Fruit fly (Drosophila melanogaster) whole organism, adult: ENCODE measurements around the gene vls.

Experiments used
- CG11617 ChIP-seq: fragments of 200-800 bp; sonication (Bioruptor generic); optimal IDR thresholded peaks from 2 replicates; lab custom pipeline; 2017; ENCODE audit warnings: mild to moderate bottlenecking, missing biosample characterization, missing genetic modification reagents, missing genetic modification characterization
- CG12768 ChIP-seq: fragments of 200-800 bp; sonication (Bioruptor generic); optimal IDR thresholded peaks from 2 replicates; lab custom pipeline; 2017; ENCODE audit warnings: missing biosample characterization, missing genetic modification characterization, mild to moderate bottlenecking, moderate library complexity, missing genetic modification reagents
- CG14711 ChIP-seq: fragments of 200-800 bp; sonication (Bioruptor generic); optimal IDR thresholded peaks from 2 replicates; lab custom pipeline; 2018; ENCODE audit warnings: missing biosample characterization, mild to moderate bottlenecking, missing genetic modification characterization, moderate library complexity
- CG1620 ChIP-seq: fragments of 200-800 bp; sonication (Bioruptor generic); optimal IDR thresholded peaks from 2 replicates; lab custom pipeline; 2016; ENCODE audit warnings: missing biosample characterization, missing genetic modification characterization
- CG33017 ChIP-seq: fragments of 200-800 bp; sonication (Bioruptor generic); optimal IDR thresholded peaks from 2 replicates; lab custom pipeline; 2018; ENCODE audit warnings: missing biosample characterization, mild to moderate bottlenecking, missing genetic modification characterization, moderate library complexity
- CG5204 ChIP-seq: fragments of 200-800 bp; sonication (Bioruptor generic); optimal IDR thresholded peaks from 2 replicates; lab custom pipeline; 2016; ENCODE audit warnings: missing biosample characterization, missing genetic modification characterization
- CG7045 ChIP-seq: fragments of 200-800 bp; sonication (Bioruptor generic); optimal IDR thresholded peaks from 2 replicates; lab custom pipeline; 2017; ENCODE audit warnings: missing biosample characterization, mild to moderate bottlenecking, missing genetic modification characterization
- CG7101 ChIP-seq: fragments of 200-800 bp; sonication (Bioruptor generic); optimal IDR thresholded peaks from 2 replicates; lab custom pipeline; 2018; ENCODE audit warnings: missing biosample characterization, mild to moderate bottlenecking, missing genetic modification characterization, moderate library complexity
- Clk ChIP-seq: fragments of 200-800 bp; sonication (Bioruptor generic); optimal IDR thresholded peaks from 2 replicates; lab custom pipeline; 2017; ENCODE audit warnings: missing biosample characterization, missing genetic modification characterization
- Crg-1 ChIP-seq: fragments of 200-800 bp; sonication (Bioruptor generic); optimal IDR thresholded peaks from 2 replicates; lab custom pipeline; 2016; ENCODE audit warnings: missing biosample characterization, missing genetic modification characterization
- Hr96 ChIP-seq: fragments of 200-800 bp; sonication (Bioruptor generic); optimal IDR thresholded peaks from 2 replicates; lab custom pipeline; 2016; ENCODE audit warnings: missing biosample characterization, missing genetic modification characterization
- Mnt ChIP-seq: fragments of 200-800 bp; sonication (Bioruptor generic); optimal IDR thresholded peaks from 2 replicates; lab custom pipeline; 2016; ENCODE audit warnings: missing biosample characterization, mild to moderate bottlenecking, missing genetic modification characterization
- bab1 ChIP-seq: fragments of 200-800 bp; sonication (Bioruptor generic); optimal IDR thresholded peaks from 3 replicates; lab custom pipeline; 2019; ENCODE audit warnings: missing biosample characterization, mild to moderate bottlenecking, missing genetic modification characterization, moderate library complexity
- cic ChIP-seq: fragments of 200-800 bp; sonication (Bioruptor generic); optimal IDR thresholded peaks from 2 replicates; lab custom pipeline; 2017; ENCODE audit warnings: missing biosample characterization, mild to moderate bottlenecking, missing genetic modification characterization, moderate library complexity
- cnc ChIP-seq, 2 experiments: fragments of >200 bp; optimal IDR thresholded peaks; 2 replicates each; lab custom pipeline; 2017
- kay ChIP-seq: fragments of 200-800 bp; sonication (Bioruptor generic); peaks from one replicate; lab custom pipeline; 2016; ENCODE audit warnings: missing biosample characterization, missing genetic modification characterization, borderline replicate concordance
- ovo ChIP-seq: fragments of 200-800 bp; sonication (Bioruptor generic); optimal IDR thresholded peaks from 2 replicates; lab custom pipeline; 2016; ENCODE audit warnings: missing biosample characterization, missing genetic modification characterization
- pad ChIP-seq: fragments of 200-800 bp; sonication (Bioruptor generic); optimal IDR thresholded peaks from 3 replicates; lab custom pipeline; 2017; ENCODE audit warnings: missing biosample characterization, missing genetic modification characterization, mild to moderate bottlenecking, moderate library complexity, missing genetic modification reagents
- tj ChIP-seq: fragments of 200-800 bp; sonication (Bioruptor generic); optimal IDR thresholded peaks from 3 replicates; lab custom pipeline; 2017; ENCODE audit warnings: missing biosample characterization, mild to moderate bottlenecking, missing genetic modification characterization, moderate library complexity
- toe ChIP-seq: fragments of 200-800 bp; sonication (Bioruptor generic); optimal IDR thresholded peaks from 2 replicates; lab custom pipeline; 2016; ENCODE audit warnings: missing biosample characterization, missing genetic modification characterization

Gene vls

dm6 chr2L:20066233-20066650, 763 bp upstream of the vls start, which contains the start of gene bwa:
bwa (plus strand) TSS chr2L:20066391.
- TF ChIP-seq bab1 (GFP tag; lab: Kevin White, UChicago) (no peak), tj (GFP tag; lab: Kevin White, UChicago) (no peak), cnc (optimal IDR thresholded peaks at IDR 0.05; lab: Kevin White, UChicago) (no peak), CG1620 (GFP tag; lab: Kevin White, UChicago) (no peak), CG12768 (GFP tag; lab: Kevin White, UChicago) (no peak), cic (GFP tag; lab: Kevin White, UChicago) (peak; percentile 28), CG14711 (tag; lab: Kevin White, UChicago) (peak; percentile 1), pad (GFP tag; lab: Kevin White, UChicago) (no peak), toe (GFP tag; lab: Kevin White, UChicago) (no peak), CG7045 (GFP tag; lab: Kevin White, UChicago) (no peak), ovo (GFP tag; lab: Kevin White, UChicago) (peak; percentile 83), CG7101 (tag; lab: Kevin White, UChicago) (no peak), Clk (no peak), CG11617 (GFP tag; lab: Kevin White, UChicago) (no peak), Crg-1 (GFP tag; lab: Kevin White, UChicago) (no peak), CG33017 (tag; lab: Kevin White, UChicago) (peak; percentile 12), CG5204 (GFP tag; lab: Kevin White, UChicago) (no peak), Mnt (GFP tag; lab: Kevin White, UChicago) (peak; percentile 14), Hr96 (GFP tag; lab: Kevin White, UChicago) (no peak), kay (GFP tag; lab: Kevin White, UChicago) (no peak)

dm6 chr2L:20061018-20061657, 4.3 kb downstream of the vls start, which contains the start of the genes barr and lok:
barr (minus strand) TSS chr2L:20061370.
lok (plus strand) TSS chr2L:20061422.
- TF ChIP-seq kay (GFP tag; lab: Kevin White, UChicago) (no peak), CG7045 (GFP tag; lab: Kevin White, UChicago) (peak; percentile 33), toe (GFP tag; lab: Kevin White, UChicago) (peak; percentile 83), cnc (optimal IDR thresholded peaks at IDR 0.05; lab: Kevin White, UChicago) (no peak), CG5204 (GFP tag; lab: Kevin White, UChicago) (no peak), CG7101 (tag; lab: Kevin White, UChicago) (peak; percentile 42), CG12768 (GFP tag; lab: Kevin White, UChicago) (peak; percentile 43), Clk (no peak), Hr96 (GFP tag; lab: Kevin White, UChicago) (peak; percentile 60), Mnt (GFP tag; lab: Kevin White, UChicago) (peak; percentile 26), CG1620 (GFP tag; lab: Kevin White, UChicago) (peak; percentile 64), bab1 (GFP tag; lab: Kevin White, UChicago) (no peak), CG33017 (tag; lab: Kevin White, UChicago) (peak; percentile 10), pad (GFP tag; lab: Kevin White, UChicago) (peak; percentile 53), tj (GFP tag; lab: Kevin White, UChicago) (peak; percentile 41), CG11617 (GFP tag; lab: Kevin White, UChicago) (peak; percentile 41), CG14711 (tag; lab: Kevin White, UChicago) (peak; percentile 31), Crg-1 (GFP tag; lab: Kevin White, UChicago) (peak; percentile 39), cic (GFP tag; lab: Kevin White, UChicago) (no peak), ovo (GFP tag; lab: Kevin White, UChicago) (peak; percentile 47)

dm6 chr2L:20057391-20057790, 8.1 kb downstream of the vls start:
- TF ChIP-seq kay (GFP tag; lab: Kevin White, UChicago): no peak

- TF ChIP-seq CG5204 (GFP tag; lab: Kevin White, UChicago) (no peak), CG7045 (GFP tag; lab: Kevin White, UChicago) (no peak), CG7101 (tag; lab: Kevin White, UChicago) (no peak), toe (GFP tag; lab: Kevin White, UChicago) (no peak), bab1 (GFP tag; lab: Kevin White, UChicago) (no peak), CG1620 (GFP tag; lab: Kevin White, UChicago) (no peak), ovo (GFP tag; lab: Kevin White, UChicago) (no peak), Hr96 (GFP tag; lab: Kevin White, UChicago) (no peak), Mnt (GFP tag; lab: Kevin White, UChicago) (no peak), Clk (no peak), kay (GFP tag; lab: Kevin White, UChicago) (no peak), cic (GFP tag; lab: Kevin White, UChicago) (no peak), tj (GFP tag; lab: Kevin White, UChicago) (no peak), CG12768 (GFP tag; lab: Kevin White, UChicago) (no peak)
Measured at dm6 chr2L:20051172-20051893, 14.1 kb downstream of the vls start.

dm6 chr2L:20027382-20027919, 38.0 kb downstream of the vls start, which contains the start of gene sNPF:
sNPF (plus strand) TSS chr2L:20027915.
- TF ChIP-seq cnc (optimal IDR thresholded peaks at IDR 0.05; lab: Kevin White, UChicago) (no peak), toe (GFP tag; lab: Kevin White, UChicago) (peak; percentile 45), kay (GFP tag; lab: Kevin White, UChicago) (no peak), pad (GFP tag; lab: Kevin White, UChicago) (no peak), CG7101 (tag; lab: Kevin White, UChicago) (peak; percentile 10), CG1620 (GFP tag; lab: Kevin White, UChicago) (no peak), Hr96 (GFP tag; lab: Kevin White, UChicago) (peak; percentile 8), Clk (no peak), CG5204 (GFP tag; lab: Kevin White, UChicago) (peak; percentile 54), Crg-1 (GFP tag; lab: Kevin White, UChicago) (no peak), tj (GFP tag; lab: Kevin White, UChicago) (no peak), CG33017 (tag; lab: Kevin White, UChicago) (peak; percentile 59), CG14711 (tag; lab: Kevin White, UChicago) (no peak), CG7045 (GFP tag; lab: Kevin White, UChicago) (peak; percentile 42), bab1 (GFP tag; lab: Kevin White, UChicago) (no peak), Mnt (GFP tag; lab: Kevin White, UChicago) (no peak), CG11617 (GFP tag; lab: Kevin White, UChicago) (peak; percentile 7), cic (GFP tag; lab: Kevin White, UChicago) (peak; percentile 10)
